Worm (Caenorhabditis elegans) whole organism, L4 larva: ENCODE data around the gene snx-1.

Experiments
- F37D6.2 ChIP-seq: sonication (generic microtip); optimal IDR thresholded peaks from 2 replicates; lab custom pipeline; 2016; ENCODE audit warnings: mild to moderate bottlenecking, missing genetic modification characterization, missing compliant biosample characterization
- F44E2.7 ChIP-seq: fragments of 200-800 bp; sonication (Bioruptor generic); IDR thresholded peaks from 2 replicates; pipeline ENCODE4 v2.1.2; 2022; ENCODE audit warnings: missing genetic modification characterization, missing compliant biosample characterization
- T20F7.1 ChIP-seq: fragments of 200-800 bp; sonication (Bioruptor generic); optimal IDR thresholded peaks from 2 replicates; lab custom pipeline; 2018; ENCODE audit warnings: mild to moderate bottlenecking, missing genetic modification characterization, missing compliant biosample characterization
- aha-1 ChIP-seq: fragments of 150-350 bp; peaks from one replicate; lab custom pipeline; 2014; ENCODE audit warnings: missing biosample characterization, missing genetic modification characterization
- ama-1 ChIP-seq: fragments of 150-350 bp; optimal IDR thresholded peaks from 2 replicates; lab custom pipeline; 2014; ENCODE audit warnings: inconsistent platforms, mixed read lengths
- ceh-20 ChIP-seq: fragments of 200-800 bp; sonication (Bioruptor generic); IDR thresholded peaks from 2 replicates; pipeline ENCODE4 v1.3.6; 2022; ENCODE audit warnings: missing genetic modification reagents, missing genetic modification characterization, missing compliant biosample characterization
- ceh-28 ChIP-seq: fragments of 150-350 bp; optimal IDR thresholded peaks from 2 replicates; lab custom pipeline; 2014; ENCODE audit warnings: missing biosample characterization, missing genetic modification reagents, missing genetic modification characterization
- ceh-44 ChIP-seq: fragments of 200-800 bp; sonication (Bioruptor generic); IDR thresholded peaks from 2 replicates; pipeline ENCODE4 v1.3.6; 2022; ENCODE audit warnings: missing genetic modification reagents, missing genetic modification characterization, missing compliant biosample characterization
- ceh-62 ChIP-seq: sonication (generic microtip); optimal IDR thresholded peaks from 2 replicates; lab custom pipeline; 2017; ENCODE audit warnings: missing biosample characterization, missing genetic modification characterization
- cey-2 ChIP-seq: sonication (generic microtip); optimal IDR thresholded peaks from 3 replicates; lab custom pipeline; 2017; ENCODE audit warnings: missing genetic modification characterization, mild to moderate bottlenecking, missing compliant biosample characterization, antibody characterized with exemption, borderline replicate concordance; ENCODE audit not compliant: insufficient read depth
- daf-8 ChIP-seq: fragments of 200-800 bp; sonication (Bioruptor generic); IDR thresholded peaks from 2 replicates; pipeline ENCODE4 v1.3.6; 2022; ENCODE audit warnings: missing genetic modification characterization, missing compliant biosample characterization
- dmd-8 ChIP-seq: fragments of 200-800 bp; sonication (Bioruptor generic); IDR thresholded peaks from 2 replicates; pipeline ENCODE4 v1.3.6; 2022; ENCODE audit warnings: missing genetic modification characterization, missing compliant biosample characterization
- dmd-9 ChIP-seq: fragments of 200-800 bp; sonication (Bioruptor generic); IDR thresholded peaks from 2 replicates; pipeline ENCODE4 v1.3.6; 2022; ENCODE audit warnings: missing genetic modification reagents, missing genetic modification characterization, missing compliant biosample characterization
- egl-43 ChIP-seq: fragments of 200-800 bp; sonication (Bioruptor generic); IDR thresholded peaks from 2 replicates; pipeline ENCODE4 v1.3.6; 2022; ENCODE audit warnings: missing genetic modification reagents, missing genetic modification characterization, missing compliant biosample characterization
- fos-1 ChIP-seq: fragments of 150-350 bp; optimal IDR thresholded peaks from 2 replicates; lab custom pipeline; 2014; ENCODE audit warnings: missing biosample characterization, missing genetic modification characterization
- hmg-1.1 ChIP-seq: fragments of 200-800 bp; sonication (Bioruptor generic); IDR thresholded peaks from 2 replicates; pipeline ENCODE4 v1.3.6; 2022; ENCODE audit warnings: missing genetic modification reagents, missing genetic modification characterization, missing compliant biosample characterization
- lim-7 ChIP-seq: fragments of 200-800 bp; sonication (Bioruptor generic); IDR thresholded peaks from 2 replicates; pipeline ENCODE4 v1.3.6; 2022; ENCODE audit warnings: missing genetic modification characterization, missing compliant biosample characterization
- lin-13 ChIP-seq: fragments of 150-350 bp; optimal IDR thresholded peaks from 2 replicates; lab custom pipeline; 2014; ENCODE audit warnings: missing biosample characterization, missing genetic modification reagents, missing genetic modification characterization
- lin-15B ChIP-seq: fragments of 150-350 bp; sonication (generic microtip); optimal IDR thresholded peaks from 3 replicates; lab custom pipeline; 2014; ENCODE audit warnings: missing biosample characterization, missing genetic modification characterization
- lin-29 ChIP-seq: fragments of 200-800 bp; sonication (Bioruptor generic); IDR thresholded peaks from 2 replicates; pipeline ENCODE4 v1.3.6; 2022; ENCODE audit warnings: missing genetic modification reagents, missing genetic modification characterization, missing compliant biosample characterization
- madf-5 ChIP-seq, 2 experiments: fragments of 200-800 bp; sonication (Bioruptor generic); IDR thresholded peaks; 2 replicates each; pipeline ENCODE4 v1.3.6; 2022; ENCODE audit warnings: missing compliant biosample characterization in 2 of 2, missing genetic modification characterization in 2 of 2
- mep-1 ChIP-seq: fragments of 150-350 bp; sonication (generic microtip); optimal IDR thresholded peaks from 3 replicates; lab custom pipeline; 2014; ENCODE audit warnings: missing biosample characterization, missing genetic modification characterization
- mes-2 ChIP-seq: sonication (generic microtip); optimal IDR thresholded peaks from 2 replicates; lab custom pipeline; 2016; ENCODE audit warnings: missing genotype, mild to moderate bottlenecking, missing genetic modification characterization, missing compliant biosample characterization; ENCODE audit not compliant: poor library complexity, severe bottlenecking
- mxl-2 ChIP-seq: fragments of 200-800 bp; sonication (Bioruptor generic); conservative IDR thresholded peaks from 2 replicates; pipeline ENCODE4 v1.3.6; 2022; ENCODE audit warnings: missing genetic modification reagents, missing genetic modification characterization, missing compliant biosample characterization
- nhr-102 ChIP-seq: sonication (generic microtip); optimal IDR thresholded peaks from 2 replicates; lab custom pipeline; 2016; ENCODE audit warnings: mild to moderate bottlenecking, missing genetic modification characterization, moderate library complexity, missing compliant biosample characterization
- nhr-237 ChIP-seq: sonication (generic microtip); optimal IDR thresholded peaks from 2 replicates; lab custom pipeline; 2017; ENCODE audit warnings: missing biosample characterization, missing genetic modification characterization
- nhr-25 ChIP-seq: sonication (generic microtip); optimal IDR thresholded peaks from 2 replicates; lab custom pipeline; 2017; ENCODE audit warnings: missing genetic modification characterization, mild to moderate bottlenecking, missing compliant biosample characterization, antibody characterized with exemption, moderate library complexity, borderline replicate concordance; ENCODE audit not compliant: insufficient read depth
- nhr-28 ChIP-seq: fragments of 150-350 bp; optimal IDR thresholded peaks from 2 replicates; lab custom pipeline; 2014; ENCODE audit warnings: missing biosample characterization, missing genetic modification characterization
- nhr-41 ChIP-seq: fragments of 200-800 bp; sonication (Bioruptor generic); IDR thresholded peaks from 2 replicates; pipeline ENCODE4 v1.3.6; 2022; ENCODE audit warnings: missing genetic modification reagents, missing genetic modification characterization, missing compliant biosample characterization
- nhr-76 ChIP-seq: fragments of 150-350 bp; optimal IDR thresholded peaks from 2 replicates; lab custom pipeline; 2014; ENCODE audit warnings: missing biosample characterization, missing genetic modification characterization
- php-3 ChIP-seq: fragments of 200-800 bp; sonication (Bioruptor generic); IDR thresholded peaks from 2 replicates; pipeline ENCODE4 v1.3.6; 2022; ENCODE audit warnings: missing genetic modification reagents, missing genetic modification characterization, missing compliant biosample characterization
- pqm-1 ChIP-seq: sonication (generic microtip); optimal IDR thresholded peaks from 2 replicates; lab custom pipeline; 2017; ENCODE audit warnings: missing biosample characterization, missing genetic modification characterization
- saeg-2 ChIP-seq: fragments of 200-800 bp; sonication (Bioruptor generic); IDR thresholded peaks from 2 replicates; pipeline ENCODE4 v1.3.6; 2022; ENCODE audit warnings: missing genetic modification reagents, missing genetic modification characterization, missing compliant biosample characterization
- set-16 ChIP-seq: fragments of 200-800 bp; sonication (Bioruptor generic); IDR thresholded peaks from 2 replicates; pipeline ENCODE4 v1.3.6; 2022; ENCODE audit warnings: missing genetic modification reagents, missing genetic modification characterization, missing compliant biosample characterization
- skn-1 ChIP-seq: fragments of 150-350 bp; optimal IDR thresholded peaks from 2 replicates; lab custom pipeline; 2014; ENCODE audit warnings: missing biosample characterization, missing genetic modification characterization
- snpc-1.2 ChIP-seq: fragments of 200-800 bp; sonication (Bioruptor generic); IDR thresholded peaks from 2 replicates; pipeline ENCODE4 v1.3.6; 2022; ENCODE audit warnings: missing genetic modification reagents, missing genetic modification characterization, missing compliant biosample characterization
- snpc-4 ChIP-seq: fragments of 150-350 bp; optimal IDR thresholded peaks from 2 replicates; lab custom pipeline; 2014; ENCODE audit warnings: missing biosample characterization, missing genetic modification characterization
- tag-97 ChIP-seq: fragments of 200-800 bp; sonication (Bioruptor generic); IDR thresholded peaks from 2 replicates; pipeline ENCODE4 v1.3.6; 2022; ENCODE audit warnings: missing genetic modification characterization, missing compliant biosample characterization
- unc-130 ChIP-seq: sonication (generic microtip); optimal IDR thresholded peaks from 2 replicates; lab custom pipeline; 2016; ENCODE audit warnings: missing genetic modification reagents, missing genetic modification characterization, missing compliant biosample characterization
- unc-62 ChIP-seq, 3 experiments: fragments of 150-350 bp in 1 of 3; sonication (generic microtip); optimal IDR thresholded peaks in 2 of 3; peaks in 1 of 3; 1 replicate in 1 of 3; 2 replicates in 2 of 3; lab custom pipeline; 2014 to 2017; ENCODE audit warnings: missing biosample characterization in 3 of 3, missing genetic modification characterization in 3 of 3, missing genetic modification reagents in 3 of 3, missing genotype in 1 of 3
- zag-1 ChIP-seq: fragments of 150-350 bp; optimal IDR thresholded peaks from 2 replicates; lab custom pipeline; 2014; ENCODE audit warnings: missing biosample characterization, missing genetic modification characterization
- ztf-11 ChIP-seq: fragments of 150-350 bp; optimal IDR thresholded peaks from 2 replicates; lab custom pipeline; 2014; ENCODE audit warnings: missing biosample characterization, missing genetic modification characterization

The snx-1 gene

ce11 chrX:1088048-1088447 is 40.7 kb upstream of the snx-1 start, which contains the start of gene rei-2:
rei-2 (minus strand) TSS chrX:1088148.
- no peak for TF ChIP-seq hmg-1.1 (GFP tag; lab: Robert Waterston, UW)
- TF ChIP-seq unc-62 (GFP tag; optimal IDR thresholded peaks at IDR 0.05 in 1 of 2; lab: Kevin White, UChicago): peak in 1 of 2 experiments; percentile 34
- no peak for TF ChIP-seq unc-62 (tag; optimal IDR thresholded peaks at IDR 0.05; lab: Kevin White, UChicago)
- TF ChIP-seq madf-5 (GFP tag; IDR thresholded peaks at IDR 0.05; lab: Robert Waterston, UW): no peak

ce11 chrX:1089133-1089532 is 39.7 kb upstream of the snx-1 start:
- TF ChIP-seq daf-8 (GFP tag; lab: Robert Waterston, UW): no peak
- TF ChIP-seq F37D6.2 (tag; lab: Kevin White, UChicago): no peak
- no peak for TF ChIP-seq mes-2 (tag; lab: Kevin White, UChicago)
- no peak for TF ChIP-seq php-3 (GFP tag; lab: Robert Waterston, UW)
- no peak for TF ChIP-seq ceh-28
- TF ChIP-seq ceh-20 (GFP tag; lab: Robert Waterston, UW): 0 out of 2 replicates have a peak, but pooled peaks have one; percentile 26
- TF ChIP-seq aha-1 (tag; lab: Kevin White, UChicago): peak; percentile 81
- TF ChIP-seq madf-5 (GFP tag; IDR thresholded peaks at IDR 0.05; lab: Robert Waterston, UW): 0 out of 4 replicates have a peak, but pooled peaks of 1 of the 2 experiments have one; percentile 23
- no peak for TF ChIP-seq mep-1
- no peak for TF ChIP-seq nhr-76 (tag; lab: Kevin White, UChicago)
- TF ChIP-seq mxl-2 (GFP tag; lab: Robert Waterston, UW): 0 out of 2 replicates have a peak, but pooled peaks have one; percentile 22
- TF ChIP-seq unc-130 (GFP tag; lab: Kevin White, UChicago): no peak
- no peak for TF ChIP-seq dmd-8
- no peak for TF ChIP-seq lin-29
- TF ChIP-seq ceh-62 (tag; lab: Kevin White, UChicago): no peak
- no peak for TF ChIP-seq tag-97 (GFP tag; lab: Robert Waterston, UW)
- TF ChIP-seq nhr-41 (GFP tag; lab: Robert Waterston, UW): no peak
- TF ChIP-seq nhr-25 (tag; lab: Kevin White, UChicago): no peak
- 0 out of 2 replicates have a peak, but pooled peaks have one; percentile 30 for TF ChIP-seq ceh-44 (GFP tag; lab: Robert Waterston, UW)
- TF ChIP-seq ztf-11 (tag; lab: Kevin White, UChicago): no peak
- no peak for TF ChIP-seq T20F7.1 (GFP tag; lab: Kevin White, UChicago)
- TF ChIP-seq dmd-9: 0 out of 2 replicates have a peak, but pooled peaks have one; percentile 31
- peak; percentile 48; the same call in 1 of the 2 replicates for TF ChIP-seq egl-43 (GFP tag; lab: Robert Waterston, UW)
- no peak for TF ChIP-seq lin-15B
- 0 out of 2 replicates have a peak, but pooled peaks have one; percentile 41 for TF ChIP-seq lim-7 (GFP tag; lab: Robert Waterston, UW)
- TF ChIP-seq lin-13 (GFP tag; lab: Kevin White, UChicago): no peak
- TF ChIP-seq pqm-1 (tag; lab: Kevin White, UChicago): no peak
- TF ChIP-seq nhr-237 (tag; lab: Kevin White, UChicago): no peak

ce11 chrX:1089676-1090075 is 39.1 kb upstream of the snx-1 start:
- 0 out of 2 replicates have a peak, but pooled peaks have one; percentile 21 for TF ChIP-seq dmd-8
- TF ChIP-seq snpc-4 (tag; lab: Kevin White, UChicago): no peak
- no peak for TF ChIP-seq ama-1 (lab: Kevin White, UChicago)
- no peak for TF ChIP-seq set-16
- no peak for TF ChIP-seq cey-2
- no peak for TF ChIP-seq nhr-76 (tag; lab: Kevin White, UChicago)
- TF ChIP-seq aha-1 (tag; lab: Kevin White, UChicago): peak; percentile 75
- TF ChIP-seq lim-7 (GFP tag; lab: Robert Waterston, UW): 0 out of 2 replicates have a peak, but pooled peaks have one; percentile 60
- TF ChIP-seq nhr-28 (tag; lab: Kevin White, UChicago): no peak
- peak; percentile 10 for TF ChIP-seq nhr-102 (tag; lab: Kevin White, UChicago)
- no peak for TF ChIP-seq zag-1
- no peak for TF ChIP-seq skn-1
- no peak for TF ChIP-seq snpc-1.2
- no peak for TF ChIP-seq fos-1 (tag; lab: Kevin White, UChicago)
- TF ChIP-seq saeg-2: no peak
- TF ChIP-seq F44E2.7 (GFP tag; lab: Robert Waterston, UW): no peak
